Worm (Caenorhabditis elegans): ENCODE results near the gene C02D5.4.

DNA sequence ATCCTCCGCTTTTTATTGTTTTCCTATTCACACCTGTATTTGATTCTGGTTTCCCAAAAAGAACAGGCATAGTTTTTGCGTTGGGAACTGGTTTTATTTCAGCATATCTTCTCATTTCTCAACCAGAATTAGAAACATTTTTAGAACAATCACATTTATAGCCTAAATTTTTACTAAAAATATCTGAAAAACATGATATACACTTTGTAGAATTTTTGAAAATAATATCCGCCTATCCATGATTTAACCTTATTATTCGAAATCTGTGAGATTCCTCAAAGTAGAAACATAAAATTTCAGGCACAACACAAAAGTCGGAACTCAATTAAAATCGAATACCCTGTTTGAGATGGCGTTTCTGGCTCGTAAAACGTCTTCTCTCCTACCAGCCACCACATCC, 8.9 kb downstream of the C02D5.4 start, which contains the start of gene acdh-6:
- TF ChIP-seq pha-4 (tag; optimal IDR thresholded peaks at IDR 0.05) (no peak), lin-13 (tag; optimal IDR thresholded peaks at IDR 0.05) (no peak), elt-1 (tag; optimal IDR thresholded peaks at IDR 0.05; ENCODE audit: borderline replicate concordance, insufficient read depth) (no peak), mep-1 (tag; optimal IDR thresholded peaks at IDR 0.05) (no peak), lin-32 (GFP tag; optimal IDR thresholded peaks at IDR 0.05) (no peak), ces-1 (GFP tag; optimal IDR thresholded peaks at IDR 0.05) (no peak), nhr-28 (tag; optimal IDR thresholded peaks at IDR 0.05) (no peak), unc-39 (tag; optimal IDR thresholded peaks at IDR 0.05) (no peak), snpc-4 (tag; optimal IDR thresholded peaks at IDR 0.05) (no peak), unc-62 (GFP tag; optimal IDR thresholded peaks at IDR 0.05) (no peak), lsy-2 (tag; optimal IDR thresholded peaks at IDR 0.05) (no peak), hlh-1 (tag; optimal IDR thresholded peaks at IDR 0.05) (no peak), nhr-2 (tag; optimal IDR thresholded peaks at IDR 0.05) (no peak), ztf-11 (tag; optimal IDR thresholded peaks at IDR 0.05) (no peak)
